Fruit fly (Drosophila melanogaster) whole organism, embryonic: ENCODE data around the gene dbe.

ENCODE experiments used
- ATbp ChIP-seq: fragments of 200-800 bp; sonication (Bioruptor generic); optimal IDR thresholded peaks from 2 replicates; lab custom pipeline; 2017; ENCODE audit warnings: missing biosample characterization, mild to moderate bottlenecking, missing genetic modification characterization, missing genetic modification reagents
- Atf-2 ChIP-seq: fragments of 200-800 bp; sonication (Bioruptor generic); optimal IDR thresholded peaks from 2 replicates; lab custom pipeline; 2016; ENCODE audit warnings: missing biosample characterization, missing genetic modification characterization
- CG12155 ChIP-seq: fragments of 200-800 bp; sonication (Bioruptor generic); optimal IDR thresholded peaks from 3 replicates; lab custom pipeline; 2016; ENCODE audit warnings: missing biosample characterization, missing genetic modification characterization
- CG12942 ChIP-seq: fragments of 200-800 bp; sonication (Bioruptor generic); optimal IDR thresholded peaks from 3 replicates; lab custom pipeline; 2016; ENCODE audit warnings: missing biosample characterization, missing genetic modification characterization
- CG17359 ChIP-seq: fragments of 200-800 bp; sonication (Bioruptor generic); optimal IDR thresholded peaks from 3 replicates; lab custom pipeline; 2018; ENCODE audit warnings: missing biosample characterization, mild to moderate bottlenecking, missing genetic modification characterization, moderate library complexity
- CG18599 ChIP-seq: fragments of 200-800 bp; sonication (Bioruptor generic); optimal IDR thresholded peaks from 3 replicates; lab custom pipeline; 2017; ENCODE audit warnings: missing biosample characterization, missing genetic modification characterization, mild to moderate bottlenecking, moderate library complexity, missing genetic modification reagents
- CG34224 ChIP-seq: fragments of 200-800 bp; sonication (Bioruptor generic); IDR thresholded peaks from 3 replicates; pipeline ENCODE4 v1.3.6; 2022; ENCODE audit warnings: missing biosample characterization, missing genetic modification characterization; ENCODE audit not compliant: partially characterized antibody
- CG3838 ChIP-seq: fragments of 200-800 bp; sonication (Bioruptor generic); optimal IDR thresholded peaks from 3 replicates; lab custom pipeline; 2016; ENCODE audit warnings: missing biosample characterization, missing genetic modification characterization
- CG4617 ChIP-seq: fragments of 200-800 bp; sonication (Bioruptor generic); optimal IDR thresholded peaks from 3 replicates; lab custom pipeline; 2016; ENCODE audit warnings: missing biosample characterization, missing genetic modification characterization, borderline replicate concordance
- CG6765 ChIP-seq: fragments of 200-800 bp; sonication (Bioruptor generic); optimal IDR thresholded peaks from 3 replicates; lab custom pipeline; 2017; ENCODE audit warnings: missing biosample characterization, mild to moderate bottlenecking, missing genetic modification characterization
- Camta ChIP-seq: fragments of 200-800 bp; sonication (Bioruptor generic); optimal IDR thresholded peaks from 2 replicates; lab custom pipeline; 2016; ENCODE audit warnings: missing biosample characterization, missing genetic modification characterization
- Drgx ChIP-seq: fragments of 200-800 bp; sonication (Bioruptor generic); IDR thresholded peaks from 2 replicates; pipeline ENCODE4 v1.3.6; 2022; ENCODE audit warnings: missing biosample characterization, missing genetic modification characterization
- Gsc ChIP-seq: fragments of 200-800 bp; sonication (Bioruptor generic); IDR thresholded peaks from 2 replicates; pipeline ENCODE4 v1.3.6; 2022; ENCODE audit warnings: missing biosample characterization, missing genetic modification characterization
- Hr78 ChIP-seq, 2 experiments: fragments of 200-800 bp in 1 of 2; fragments of >200 bp in 1 of 2; sonication (Bioruptor generic) in 1 of 2; optimal IDR thresholded peaks; 2 replicates each; lab custom pipeline; 2017 to 2019; ENCODE audit warnings: missing biosample characterization in 2 of 2, missing genetic modification characterization in 2 of 2, mild to moderate bottlenecking in 1 of 2, moderate library complexity in 1 of 2
- Med ChIP-seq: fragments of 200-800 bp; sonication (Bioruptor generic); peaks from one replicate; lab custom pipeline; 2016; ENCODE audit warnings: missing biosample characterization, missing genetic modification characterization, mild to moderate bottlenecking, inconsistent platforms, moderate library complexity
- Nf-YA ChIP-seq: fragments of 200-800 bp; sonication (Bioruptor generic); IDR thresholded peaks from 2 replicates; pipeline ENCODE4 v1.3.6; 2022; ENCODE audit warnings: missing biosample characterization, missing genetic modification characterization
- Stat92E ChIP-seq, 3 experiments: fragments of >200 bp in 2 of 3; fragments of 200-800 bp in 1 of 3; sonication (Bioruptor generic) in 1 of 3; optimal IDR thresholded peaks; 2 replicates each; lab custom pipeline; 2017 to 2019; ENCODE audit warnings: missing biosample characterization in 3 of 3, missing genetic modification characterization in 3 of 3, mild to moderate bottlenecking in 1 of 3, moderate library complexity in 1 of 3
- cg ChIP-seq: fragments of 200-800 bp; sonication (Bioruptor generic); optimal IDR thresholded peaks from 3 replicates; lab custom pipeline; 2019; ENCODE audit warnings: missing biosample characterization, mild to moderate bottlenecking, missing genetic modification characterization, moderate library complexity
- chinmo ChIP-seq: fragments of 200-800 bp; sonication (Bioruptor generic); IDR thresholded peaks from 4 replicates; pipeline ENCODE4 v1.3.6; 2022; ENCODE audit warnings: missing biosample characterization, missing genetic modification characterization; ENCODE audit not compliant: partially characterized antibody
- danr ChIP-seq: fragments of 200-800 bp; sonication (Bioruptor generic); IDR thresholded peaks from 2 replicates; pipeline ENCODE4 v1.3.6; 2022; ENCODE audit warnings: missing biosample characterization, missing genetic modification characterization
- exex ChIP-seq: fragments of 200-800 bp; sonication (Bioruptor generic); optimal IDR thresholded peaks from 4 replicates; lab custom pipeline; 2018; ENCODE audit warnings: missing biosample characterization, mild to moderate bottlenecking, missing genetic modification characterization, moderate library complexity
- grn ChIP-seq: fragments of 200-800 bp; sonication (Bioruptor generic); optimal IDR thresholded peaks from 3 replicates; lab custom pipeline; 2017; ENCODE audit warnings: missing biosample characterization, missing genetic modification characterization
- hbn ChIP-seq: fragments of 200-800 bp; sonication (Bioruptor generic); IDR thresholded peaks from 2 replicates; pipeline ENCODE4 v1.3.6; 2022; ENCODE audit warnings: missing biosample characterization, missing genetic modification characterization; ENCODE audit not compliant: partially characterized antibody
- hkb ChIP-seq, 2 experiments: fragments of 200-800 bp in 1 of 2; fragments of >200 bp in 1 of 2; sonication (Bioruptor generic) in 1 of 2; IDR thresholded peaks in 1 of 2; optimal IDR thresholded peaks in 1 of 2; 2 replicates each; pipeline versions ENCODE4 v1.3.6 to Lab custom; 2017 to 2022; ENCODE audit warnings: missing biosample characterization in 1 of 2, missing genetic modification characterization in 1 of 2
- mirr ChIP-seq: fragments of 200-800 bp; sonication (Bioruptor generic); optimal IDR thresholded peaks from 3 replicates; lab custom pipeline; 2018; ENCODE audit warnings: missing biosample characterization, mild to moderate bottlenecking, missing genetic modification characterization
- mld ChIP-seq: fragments of 200-800 bp; sonication (Bioruptor generic); IDR thresholded peaks from 3 replicates; pipeline ENCODE4 v1.3.6; 2022; ENCODE audit warnings: missing biosample characterization, missing genetic modification characterization; ENCODE audit not compliant: partially characterized antibody
- nom ChIP-seq: fragments of 200-800 bp; sonication (Bioruptor generic); optimal IDR thresholded peaks from 2 replicates; lab custom pipeline; 2017; ENCODE audit warnings: missing biosample characterization, missing genetic modification characterization, mild to moderate bottlenecking, moderate library complexity, missing genetic modification reagents
- otp ChIP-seq: fragments of 200-800 bp; sonication (Bioruptor generic); IDR thresholded peaks from 3 replicates; pipeline ENCODE4, ENCODE4 v1.3.6; 2022; ENCODE audit warnings: missing biosample characterization, missing genetic modification characterization
- pan ChIP-seq, 4 experiments: fragments of >200 bp in 3 of 4; fragments of 200-800 bp in 1 of 4; sonication (Bioruptor generic) in 1 of 4; optimal IDR thresholded peaks in 3 of 4; IDR thresholded peaks in 1 of 4; 2 replicates each; pipeline versions ENCODE4 v1.3.6 to Lab custom; 2017 to 2022; ENCODE audit warnings: missing biosample characterization in 2 of 4, missing genetic modification characterization in 2 of 4, mixed read lengths in 1 of 4
- row ChIP-seq: fragments of 200-800 bp; sonication (Bioruptor generic); IDR thresholded peaks from 3 replicates; pipeline ENCODE4 v1.3.6; 2022; ENCODE audit warnings: missing biosample characterization, missing genetic modification characterization
- sim ChIP-seq: fragments of 200-800 bp; sonication (Bioruptor generic); IDR thresholded peaks from 2 replicates; pipeline ENCODE4 v1.3.6; 2022; ENCODE audit warnings: missing biosample characterization, missing genetic modification characterization
- slp2 ChIP-seq: fragments of 200-800 bp; sonication (Bioruptor generic); optimal IDR thresholded peaks from 2 replicates; lab custom pipeline; 2016; ENCODE audit warnings: missing biosample characterization, missing genetic modification characterization
- sqz ChIP-seq: fragments of 200-800 bp; sonication (Bioruptor generic); optimal IDR thresholded peaks from 3 replicates; lab custom pipeline; 2018; ENCODE audit warnings: missing biosample characterization, mild to moderate bottlenecking, missing genetic modification characterization
- sug ChIP-seq: fragments of 200-800 bp; optimal IDR thresholded peaks from 2 replicates; lab custom pipeline; 2019; ENCODE audit warnings: missing biosample characterization, mild to moderate bottlenecking, missing genetic modification characterization, moderate library complexity
- tio ChIP-seq: fragments of 200-800 bp; sonication (Bioruptor generic); optimal IDR thresholded peaks from 2 replicates; lab custom pipeline; 2017; ENCODE audit warnings: missing biosample characterization, missing genetic modification characterization, inconsistent platforms
- tx ChIP-seq: fragments of 200-800 bp; sonication (Bioruptor generic); optimal IDR thresholded peaks from 2 replicates; lab custom pipeline; 2016; ENCODE audit warnings: missing biosample characterization, missing genetic modification characterization
- yki ChIP-seq: fragments of >200 bp; optimal IDR thresholded peaks from 3 replicates; lab custom pipeline; 2018
- zfh2 ChIP-seq: fragments of 200-800 bp; sonication (Bioruptor generic); optimal IDR thresholded peaks from 2 replicates; lab custom pipeline; 2016; ENCODE audit warnings: missing biosample characterization, missing genetic modification characterization

The dbe gene

DNA sequence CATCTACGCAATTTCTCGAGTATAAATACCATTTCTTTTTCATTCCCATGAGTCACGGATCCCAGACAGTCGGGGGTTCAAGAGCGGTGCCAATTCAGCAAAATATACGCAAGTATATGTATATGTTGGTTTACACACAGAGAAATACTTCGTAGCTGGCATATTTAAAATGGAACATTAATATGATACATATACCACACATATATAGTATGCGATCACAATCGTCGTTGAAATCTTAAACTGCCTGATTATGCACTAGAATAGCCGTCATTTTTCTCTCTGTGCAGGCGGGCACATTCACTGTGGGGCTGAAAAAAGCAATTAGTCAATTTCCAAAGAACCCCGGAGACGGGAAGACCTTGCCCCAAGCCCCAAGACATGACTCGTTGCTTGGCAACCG lies 27.9 kb downstream of the dbe start (continued):
- TF ChIP-seq slp2 (no peak), CG4617 (GFP tag; lab: Kevin White, UChicago) (no peak), Camta (GFP tag; lab: Kevin White, UChicago) (peak; percentile 51), CG12155 (peak; percentile 70), sqz (GFP tag; lab: Kevin White, UChicago) (no peak), row (peak; percentile 85), Nf-YA (GFP tag; lab: Robert Waterston, UW) (no peak), CG12942 (GFP tag; lab: Kevin White, UChicago) (peak; percentile 56), hkb (optimal IDR thresholded peaks at IDR 0.05; lab: Kevin White, UChicago) (no peak), hkb (GFP tag; IDR thresholded peaks at IDR 0.05; lab: Robert Waterston, UW) (peak; percentile 87), otp (GFP tag; lab: Robert Waterston, UW) (peak; percentile 66; the same call in 1 of the 3 replicates), sim (GFP tag; lab: Robert Waterston, UW) (peak; percentile 42; the same call in 1 of the 2 replicates), danr (GFP tag; lab: Robert Waterston, UW) (peak; percentile 49; the same call in 1 of the 2 replicates), tio (GFP tag; lab: Kevin White, UChicago) (peak; percentile 74), CG3838 (peak; percentile 51), Gsc (GFP tag; lab: Robert Waterston, UW) (peak; percentile 31; the same call in 1 of the 2 replicates)
- TF ChIP-seq, all 482 proteins: peak for 339

dm6 chr2L:840716-841115 lies 28.9 kb downstream of the dbe start:
- peak; percentile 90; the same call in 2 of the 4 replicates for TF ChIP-seq chinmo (GFP tag; lab: Robert Waterston, UW)
- peak; percentile 38 for TF ChIP-seq nom (GFP tag; lab: Kevin White, UChicago)
- 0 out of 2 replicates have a peak, but pooled peaks have one; percentile 33 for TF ChIP-seq Drgx (GFP tag; lab: Robert Waterston, UW)
- 0 out of 3 replicates have a peak, but pooled peaks have one; percentile 19 for TF ChIP-seq CG34224 (GFP tag; lab: Robert Waterston, UW)
- TF ChIP-seq pan (optimal IDR thresholded peaks at IDR 0.05; lab: Kevin White, UChicago), result no peak
- TF ChIP-seq pan (GFP tag; optimal IDR thresholded peaks at IDR 0.05 in 1 of 2, IDR thresholded peaks at IDR 0.05 in 1 of 2), result peak in 1 of 2 experiments; percentile 27
- TF ChIP-seq cg (GFP tag; lab: Kevin White, UChicago), result peak; percentile 3
- TF ChIP-seq tx (GFP tag; lab: Kevin White, UChicago), result no peak
- peak; percentile 2 for TF ChIP-seq CG6765 (GFP tag; lab: Kevin White, UChicago)
- no peak for TF ChIP-seq CG17359 (tag; lab: Kevin White, UChicago)

- TF ChIP-seq Stat92E (GFP tag; optimal IDR thresholded peaks at IDR 0.05; lab: Kevin White, UChicago), result no peak
- no peak for TF ChIP-seq zfh2 (GFP tag; lab: Kevin White, UChicago)
- peak in 1 of 2 experiments; percentile 84 for TF ChIP-seq Hr78 (GFP tag; optimal IDR thresholded peaks at IDR 0.05; lab: Kevin White, UChicago)
- no peak for TF ChIP-seq mld (GFP tag; lab: Robert Waterston, UW)
- TF ChIP-seq Atf-2 (GFP tag; lab: Kevin White, UChicago), result no peak
These were observed 29.6 kb downstream of the dbe start for dm6 chr2L:840022-840421.

dm6 chr2L:838786-839185 lies 30.9 kb downstream of the dbe start:
- TF ChIP-seq sug (tag; lab: Kevin White, UChicago), result peak; percentile 29
- TF ChIP-seq yki (lab: Kevin White, UChicago), result no peak
- no peak for TF ChIP-seq hbn (GFP tag; lab: Robert Waterston, UW)
- no peak for TF ChIP-seq ATbp
- TF ChIP-seq mirr (GFP tag; lab: Kevin White, UChicago), result peak; percentile 62
- TF ChIP-seq grn (GFP tag; lab: Kevin White, UChicago), result peak; percentile 22
- peak; percentile 3 for TF ChIP-seq CG18599 (GFP tag; lab: Kevin White, UChicago)
- peak; percentile 97 for TF ChIP-seq exex (tag; lab: Kevin White, UChicago)
- peak; percentile 3 for TF ChIP-seq Med (GFP tag; lab: Kevin White, UChicago)
